Fruit fly (Drosophila melanogaster): ENCODE results near the gene CG15546.

CG15546 gene

dm6 chr3R:30864465-30864864 lies 11.5 kb downstream of the CG15546 start (continued):
- TF ChIP-seq CG12659 (GFP tag; optimal IDR thresholded peaks at IDR 0.05) (no peak), zen2 (GFP tag; IDR thresholded peaks at IDR 0.05; ENCODE audit: partially characterized antibody) (no peak), shn (GFP tag; optimal IDR thresholded peaks at IDR 0.05) (no peak), lola (GFP tag; optimal IDR thresholded peaks at IDR 0.05) (peak in 1 of 3 experiments; percentile 26), crol (GFP tag; IDR thresholded peaks at IDR 0.05) (no peak), Bteb2 (GFP tag; optimal IDR thresholded peaks at IDR 0.05) (no peak), sr (GFP tag; IDR thresholded peaks at IDR 0.05) (no peak), Oaz (GFP tag; IDR thresholded peaks at IDR 0.05) (no peak), CG5953 (GFP tag; IDR thresholded peaks at IDR 0.05) (no peak), ftz-f1 (GFP tag; optimal IDR thresholded peaks at IDR 0.05) (no peak), dmrt11E (tag; optimal IDR thresholded peaks at IDR 0.05) (peak; percentile 32), sens (GFP tag) (peak; percentile 75), MESR4 (GFP tag; optimal IDR thresholded peaks at IDR 0.05) (no peak), rib (GFP tag; IDR thresholded peaks at IDR 0.05) (no peak), bab2 (GFP tag; optimal IDR thresholded peaks at IDR 0.05) (no peak), Hr39 (optimal IDR thresholded peaks at IDR 0.05) (no peak), CG10959 (GFP tag; IDR thresholded peaks at IDR 0.05) (no peak), al (GFP tag; IDR thresholded peaks at IDR 0.05) (no peak), CG4424 (GFP tag; optimal IDR thresholded peaks at IDR 0.05) (no peak), her (GFP tag; optimal IDR thresholded peaks at IDR 0.05) (no peak), CG2889 (GFP tag; IDR thresholded peaks at IDR 0.05) (no peak), Abd-B (GFP tag; optimal IDR thresholded peaks at IDR 0.05) (no peak), cg (GFP tag; optimal IDR thresholded peaks at IDR 0.05) (no peak), CG1832 (GFP tag; optimal IDR thresholded peaks at IDR 0.05) (no peak), CG7786 (GFP tag; optimal IDR thresholded peaks at IDR 0.05) (no peak), CG2875 (GFP tag; optimal IDR thresholded peaks at IDR 0.05) (no peak), E2f1 (GFP tag; IDR thresholded peaks at IDR 0.05) (no peak), CG13624 (GFP tag; optimal IDR thresholded peaks at IDR 0.05) (no peak), CG12942 (GFP tag; optimal IDR thresholded peaks at IDR 0.05) (no peak), nerfin-2 (GFP tag; IDR thresholded peaks at IDR 0.05; ENCODE audit: partially characterized antibody) (no peak), CG8281 (tag; optimal IDR thresholded peaks at IDR 0.05) (no peak), Hr51 (GFP tag; optimal IDR thresholded peaks at IDR 0.05) (peak in 1 of 2 experiments; percentile 8), CG2712 (tag; optimal IDR thresholded peaks at IDR 0.05) (peak; percentile 7), br (optimal IDR thresholded peaks at IDR 0.05) (no peak), Hsf (GFP tag; optimal IDR thresholded peaks at IDR 0.05) (no peak), CG12155 (GFP tag; optimal IDR thresholded peaks at IDR 0.05) (no peak), CG9727 (GFP tag; optimal IDR thresholded peaks at IDR 0.05) (no peak), jigr1 (GFP tag; IDR thresholded peaks at IDR 0.05) (no peak), gem (tag; optimal IDR thresholded peaks at IDR 0.05) (peak; percentile 47), CG16779 (GFP tag; IDR thresholded peaks at IDR 0.05) (no peak), toy (GFP tag; IDR thresholded peaks at IDR 0.05) (no peak), lab (GFP tag; optimal IDR thresholded peaks at IDR 0.05) (no peak), row (GFP tag; IDR thresholded peaks at IDR 0.05) (peak; percentile 5; the same call in 1 of the 3 replicates), fd64A (GFP tag; optimal IDR thresholded peaks at IDR 0.05) (no peak), CG1024 (GFP tag; IDR thresholded peaks at IDR 0.05) (no peak), B-H1 (GFP tag; IDR thresholded peaks at IDR 0.05) (no peak), HLH4C (GFP tag; IDR thresholded peaks at IDR 0.05; ENCODE audit: partially characterized antibody) (no peak), CG10979 (tag; optimal IDR thresholded peaks at IDR 0.05) (peak; percentile 25), tll (GFP tag; optimal IDR thresholded peaks at IDR 0.05) (peak in 1 of 2 experiments; percentile 35), CG11093 (GFP tag; IDR thresholded peaks at IDR 0.05) (no peak), Dbx (GFP tag; IDR thresholded peaks at IDR 0.05) (no peak), CG8765 (GFP tag; IDR thresholded peaks at IDR 0.05) (no peak)
